Worm (Caenorhabditis elegans) whole organism, L1 larva: ENCODE results near the gene pak-2.

Experiments
- C04F5.9 ChIP-seq: sonication (generic microtip); optimal IDR thresholded peaks from 2 replicates; lab custom pipeline; 2016; ENCODE audit warnings: missing genetic modification characterization, missing compliant biosample characterization
- C16A3.4 ChIP-seq: fragments of 150-350 bp; optimal IDR thresholded peaks from 2 replicates; lab custom pipeline; 2014; ENCODE audit warnings: missing biosample characterization, missing genetic modification characterization
- C34B4.2 ChIP-seq: sonication (generic microtip); optimal IDR thresholded peaks from 2 replicates; lab custom pipeline; 2017; ENCODE audit warnings: mild to moderate bottlenecking, missing genetic modification characterization, missing compliant biosample characterization
- aly-2 ChIP-seq: fragments of 150-350 bp; optimal IDR thresholded peaks from 2 replicates; lab custom pipeline; 2014; ENCODE audit warnings: missing biosample characterization, missing genetic modification characterization
- ama-1 ChIP-seq: fragments of 150-350 bp; optimal IDR thresholded peaks from 2 replicates; lab custom pipeline; 2014
- blmp-1 ChIP-seq: fragments of 150-350 bp; optimal IDR thresholded peaks from 2 replicates; lab custom pipeline; 2014; ENCODE audit warnings: missing biosample characterization, missing genetic modification characterization
- ceh-82 ChIP-seq, 3 experiments: fragments of 150-350 bp in 1 of 3; sonication (generic microtip) in 2 of 3; optimal IDR thresholded peaks; 2 replicates each; lab custom pipeline; 2014 to 2017; ENCODE audit warnings: missing biosample characterization in 3 of 3, missing genetic modification characterization in 3 of 3
- dpl-1 ChIP-seq, 3 experiments: fragments of 150-350 bp in 2 of 3; sonication (generic microtip) in 1 of 3; optimal IDR thresholded peaks; 2 replicates each; lab custom pipeline; 2014 to 2017; ENCODE audit warnings: missing biosample characterization in 3 of 3, missing genetic modification characterization in 3 of 3, missing genetic modification reagents in 3 of 3
- efl-1 ChIP-seq, 4 experiments: fragments of 150-350 bp; optimal IDR thresholded peaks in 3 of 4; peaks in 1 of 4; 1 replicate in 1 of 4; 2 replicates in 3 of 4; lab custom pipeline; 2014; ENCODE audit warnings: missing biosample characterization in 2 of 4, missing genetic modification characterization in 2 of 4, missing genetic modification reagents in 2 of 4
- efl-3 ChIP-seq: fragments of 200-800 bp; sonication (Bioruptor generic); optimal IDR thresholded peaks from 2 replicates; lab custom pipeline; 2018; ENCODE audit warnings: mild to moderate bottlenecking, missing genetic modification characterization, missing compliant biosample characterization
- egl-13 ChIP-seq: sonication (generic microtip); optimal IDR thresholded peaks from 2 replicates; lab custom pipeline; 2016; ENCODE audit warnings: missing genotype, missing genetic modification reagents, missing genetic modification characterization, missing compliant biosample characterization
- egl-27 ChIP-seq, 2 experiments: fragments of 150-350 bp in 1 of 2; sonication (generic microtip); optimal IDR thresholded peaks; 3 replicates each; lab custom pipeline; 2017 to 2018; ENCODE audit warnings: missing biosample characterization in 2 of 2, missing genetic modification characterization in 2 of 2, missing genetic modification reagents in 2 of 2
- elt-2 ChIP-seq: sonication (generic microtip); optimal IDR thresholded peaks from 2 replicates; lab custom pipeline; 2016; ENCODE audit warnings: missing genetic modification characterization, mild to moderate bottlenecking, inconsistent platforms, missing compliant biosample characterization, missing genetic modification reagents
- elt-3 ChIP-seq, 6 experiments: fragments of 150-350 bp in 1 of 6; sonication (generic microtip); optimal IDR thresholded peaks; 2 replicates each; lab custom pipeline; 2017 to 2018; ENCODE audit warnings: missing biosample characterization in 6 of 6, missing genetic modification characterization in 6 of 6, inconsistent platforms in 1 of 6
- fkh-10 ChIP-seq: sonication (generic microtip); optimal IDR thresholded peaks from 2 replicates; lab custom pipeline; 2017; ENCODE audit warnings: missing biosample characterization, missing genetic modification reagents, missing genetic modification characterization
- fkh-8 ChIP-seq: sonication (generic microtip); optimal IDR thresholded peaks from 2 replicates; lab custom pipeline; 2016; ENCODE audit warnings: mild to moderate bottlenecking, missing genetic modification characterization, missing compliant biosample characterization
- hlh-4 ChIP-seq: sonication (generic microtip); optimal IDR thresholded peaks from 2 replicates; lab custom pipeline; 2016; ENCODE audit warnings: mild to moderate bottlenecking, missing genetic modification characterization, missing compliant biosample characterization
- isw-1 ChIP-seq: fragments of 200-800 bp; sonication (Bioruptor generic); IDR thresholded peaks from 2 replicates; pipeline ENCODE4 v1.3.6; 2022; ENCODE audit warnings: missing genetic modification characterization, missing compliant biosample characterization
- lin-13 ChIP-seq: fragments of 150-350 bp; optimal IDR thresholded peaks from 2 replicates; lab custom pipeline; 2014; ENCODE audit warnings: missing biosample characterization, missing genetic modification reagents, missing genetic modification characterization
- lin-14 ChIP-seq: fragments of 200-800 bp; sonication (Bioruptor generic); optimal IDR thresholded peaks from 2 replicates; lab custom pipeline; 2018; ENCODE audit warnings: mild to moderate bottlenecking, missing genetic modification characterization, moderate library complexity, missing compliant biosample characterization
- lin-35 ChIP-seq, 2 experiments: fragments of 150-350 bp; optimal IDR thresholded peaks; 2 replicates each; lab custom pipeline; 2014; ENCODE audit warnings: missing biosample characterization in 2 of 2, missing genetic modification characterization in 2 of 2, missing genetic modification reagents in 2 of 2
- lin-39 ChIP-seq: fragments of 150-350 bp; optimal IDR thresholded peaks from 2 replicates; lab custom pipeline; 2014; ENCODE audit warnings: missing biosample characterization, missing genetic modification reagents, missing genetic modification characterization
- lsy-2 ChIP-seq, 2 experiments: fragments of 150-350 bp; optimal IDR thresholded peaks; 2 replicates each; lab custom pipeline; 2014; ENCODE audit warnings: missing biosample characterization in 2 of 2, missing genetic modification characterization in 2 of 2
- mdl-1 ChIP-seq, 2 experiments: fragments of 150-350 bp; optimal IDR thresholded peaks; 2 replicates each; lab custom pipeline; 2014 to 2017; ENCODE audit warnings: missing biosample characterization in 2 of 2, missing genetic modification characterization in 2 of 2, inconsistent platforms in 1 of 2
- mep-1 ChIP-seq: fragments of 150-350 bp; optimal IDR thresholded peaks from 2 replicates; lab custom pipeline; 2014; ENCODE audit warnings: missing biosample characterization, missing genetic modification characterization
- nhr-20 ChIP-seq: sonication (generic microtip); optimal IDR thresholded peaks from 2 replicates; lab custom pipeline; 2016; ENCODE audit warnings: mild to moderate bottlenecking, missing genetic modification characterization, missing compliant biosample characterization
- nhr-237 ChIP-seq: fragments of 150-350 bp; optimal IDR thresholded peaks from 2 replicates; lab custom pipeline; 2014; ENCODE audit warnings: missing biosample characterization, missing genetic modification characterization
- nhr-47 ChIP-seq: sonication (generic microtip); optimal IDR thresholded peaks from 2 replicates; lab custom pipeline; 2016; ENCODE audit warnings: mild to moderate bottlenecking, missing genetic modification characterization, moderate library complexity, missing compliant biosample characterization
- nhr-71 ChIP-seq: sonication (generic microtip); optimal IDR thresholded peaks from 2 replicates; lab custom pipeline; 2016; ENCODE audit warnings: mild to moderate bottlenecking, missing genetic modification characterization, moderate library complexity, missing compliant biosample characterization
- nhr-76 ChIP-seq: sonication (generic microtip); optimal IDR thresholded peaks from 2 replicates; lab custom pipeline; 2017; ENCODE audit warnings: missing biosample characterization, missing genetic modification characterization
- nhr-77 ChIP-seq: fragments of 150-350 bp; optimal IDR thresholded peaks from 2 replicates; lab custom pipeline; 2014; ENCODE audit warnings: missing biosample characterization, missing genetic modification characterization
- nhr-85 ChIP-seq: sonication (generic microtip); peaks from one replicate; lab custom pipeline; 2016; ENCODE audit warnings: missing genetic modification characterization, inconsistent platforms, missing compliant biosample characterization
- nhr-90 ChIP-seq: sonication (generic microtip); optimal IDR thresholded peaks from 2 replicates; lab custom pipeline; 2016; ENCODE audit warnings: mild to moderate bottlenecking, missing genetic modification characterization, missing compliant biosample characterization; ENCODE audit not compliant: poor library complexity
- pag-3 ChIP-seq: sonication (generic microtip); optimal IDR thresholded peaks from 2 replicates; lab custom pipeline; 2017; ENCODE audit warnings: missing genetic modification characterization, mild to moderate bottlenecking, missing compliant biosample characterization, antibody characterized with exemption, borderline replicate concordance; ENCODE audit not compliant: insufficient read depth
- rnt-1 ChIP-seq: sonication (generic microtip); optimal IDR thresholded peaks from 2 replicates; lab custom pipeline; 2016; ENCODE audit warnings: mild to moderate bottlenecking, missing genetic modification characterization, moderate library complexity, missing compliant biosample characterization
- skn-1 ChIP-seq: fragments of 150-350 bp; optimal IDR thresholded peaks from 2 replicates; lab custom pipeline; 2014; ENCODE audit warnings: missing biosample characterization, missing genetic modification characterization
- snu-23 ChIP-seq: sonication (generic microtip); optimal IDR thresholded peaks from 2 replicates; lab custom pipeline; 2016; ENCODE audit warnings: missing genetic modification characterization, missing compliant biosample characterization
- swsn-7 ChIP-seq: sonication (generic microtip); optimal IDR thresholded peaks from 2 replicates; lab custom pipeline; 2016; ENCODE audit warnings: missing genetic modification characterization, missing compliant biosample characterization
- unc-130 ChIP-seq: fragments of 150-350 bp; optimal IDR thresholded peaks from 2 replicates; lab custom pipeline; 2017; ENCODE audit warnings: missing biosample characterization, missing genetic modification characterization, inconsistent platforms
- unc-62 ChIP-seq: fragments of 150-350 bp; optimal IDR thresholded peaks from 2 replicates; lab custom pipeline; 2014; ENCODE audit warnings: missing biosample characterization, missing genetic modification reagents, missing genetic modification characterization
- unc-86 ChIP-seq: sonication (generic microtip); optimal IDR thresholded peaks from 2 replicates; lab custom pipeline; 2016; ENCODE audit warnings: missing genetic modification characterization, missing compliant biosample characterization
- xbp-1 ChIP-seq: sonication (generic microtip); optimal IDR thresholded peaks from 2 replicates; lab custom pipeline; 2016; ENCODE audit warnings: missing genetic modification characterization, missing compliant biosample characterization
- zag-1 ChIP-seq: fragments of 150-350 bp; optimal IDR thresholded peaks from 2 replicates; lab custom pipeline; 2014; ENCODE audit warnings: missing biosample characterization, missing genetic modification characterization
- ztf-4 ChIP-seq: fragments of 150-350 bp; optimal IDR thresholded peaks from 2 replicates; lab custom pipeline; 2014; ENCODE audit warnings: missing biosample characterization, missing genetic modification characterization

The pak-2 gene

DNA sequence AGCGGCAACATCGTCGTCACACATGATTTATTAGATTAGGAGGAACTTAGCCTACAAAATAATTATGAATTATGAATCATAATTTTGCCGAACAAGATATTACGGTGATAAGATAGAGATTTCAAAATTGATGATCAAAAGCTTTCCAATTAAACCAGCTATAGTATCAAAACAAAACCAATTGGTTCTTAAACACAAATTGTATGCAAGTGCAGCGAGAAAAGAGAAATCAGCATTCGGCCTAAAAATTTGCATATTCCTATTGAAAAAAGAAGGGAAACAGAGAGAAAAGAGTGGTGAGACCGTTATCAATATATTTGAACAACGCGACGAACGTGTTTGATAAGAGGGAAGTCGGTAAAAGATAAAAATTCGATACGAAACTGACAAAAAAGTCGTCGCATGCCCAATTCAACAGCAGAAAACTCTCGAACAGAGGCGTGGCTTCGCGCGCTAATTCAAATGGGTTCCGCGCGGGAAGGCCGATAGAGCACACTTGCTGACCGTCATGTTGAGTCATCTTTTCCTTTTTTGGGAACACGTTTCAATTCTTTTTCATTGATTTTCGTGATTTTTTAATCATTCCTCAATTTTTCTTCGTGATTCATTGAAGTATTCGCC lies 39.0 kb upstream of the pak-2 start, which contains the start of gene act-2 (continued):
- peak; percentile 51 for TF ChIP-seq isw-1
- TF ChIP-seq dpl-1 (GFP tag; optimal IDR thresholded peaks at IDR 0.05; lab: Kevin White, UChicago): peak; percentile 89 to 93 (median 93)
- no peak for TF ChIP-seq lin-39 (tag; lab: Kevin White, UChicago)
- TF ChIP-seq rnt-1 (tag; lab: Kevin White, UChicago): peak; percentile 18
- no peak for TF ChIP-seq aly-2 (tag; lab: Kevin White, UChicago)
- TF ChIP-seq ceh-82 (tag; optimal IDR thresholded peaks at IDR 0.05; lab: Kevin White, UChicago): peak; percentile 7 to 82 (median 24)
- peak; percentile 69 for TF ChIP-seq xbp-1 (tag; lab: Kevin White, UChicago)
- peak; percentile 91 to 92 for TF ChIP-seq lin-35 (GFP tag; optimal IDR thresholded peaks at IDR 0.05; lab: Kevin White, UChicago)
- TF ChIP-seq nhr-76 (tag; lab: Kevin White, UChicago): no peak
- peak; percentile 31 for TF ChIP-seq ztf-4
- no peak for TF ChIP-seq C34B4.2 (tag; lab: Kevin White, UChicago)
- peak; percentile 68 for TF ChIP-seq unc-86
- TF ChIP-seq unc-62 (GFP tag; lab: Kevin White, UChicago): no peak
- no peak for TF ChIP-seq egl-27 (tag; optimal IDR thresholded peaks at IDR 0.05; lab: Kevin White, UChicago)
- TF ChIP-seq egl-13 (tag; lab: Kevin White, UChicago): no peak
- peak in 1 of 2 experiments; percentile 64 for TF ChIP-seq mdl-1 (tag; optimal IDR thresholded peaks at IDR 0.05; lab: Kevin White, UChicago)
- peak; percentile 47 for TF ChIP-seq nhr-77 (tag; lab: Kevin White, UChicago)
- TF ChIP-seq fkh-10 (GFP tag; lab: Kevin White, UChicago): peak; percentile 47
- TF ChIP-seq skn-1 (tag; lab: Kevin White, UChicago): peak; percentile 63
- TF ChIP-seq efl-3: no peak
- no peak for TF ChIP-seq hlh-4
- peak; percentile 66 for TF ChIP-seq C16A3.4 (tag; lab: Kevin White, UChicago)
- peak; percentile 33 for TF ChIP-seq nhr-237
- no peak for TF ChIP-seq zag-1 (tag; lab: Kevin White, UChicago)
- TF ChIP-seq pag-3 (tag; lab: Kevin White, UChicago): no peak
- TF ChIP-seq nhr-71: peak; percentile 85
- no peak for TF ChIP-seq C04F5.9
- TF ChIP-seq elt-2 (tag; lab: Kevin White, UChicago): peak; percentile 75
- peak; percentile 75 for TF ChIP-seq mep-1
- TF ChIP-seq blmp-1: peak; percentile 28
- peak; percentile 87 for TF ChIP-seq fkh-8 (tag; lab: Kevin White, UChicago)

DNA sequence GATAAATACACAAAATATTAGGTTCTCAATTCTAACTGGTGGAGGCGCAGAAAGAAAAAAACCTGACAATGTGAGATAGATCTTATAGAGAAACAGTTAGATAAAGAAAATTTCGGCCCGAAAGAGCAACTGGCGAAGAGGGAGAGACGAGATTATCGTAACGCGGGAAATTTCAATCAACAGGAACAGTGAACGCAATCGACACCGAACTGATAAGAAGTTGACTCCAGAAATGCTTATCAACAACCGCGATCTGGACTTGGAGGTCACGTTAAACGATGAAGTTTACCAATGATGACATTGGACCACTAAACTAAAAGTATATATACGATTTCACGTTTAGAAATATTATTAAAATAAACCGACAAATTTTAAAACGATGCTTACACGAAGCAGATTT lies 37.2 kb upstream of the pak-2 start:
- TF ChIP-seq lin-35 (GFP tag; optimal IDR thresholded peaks at IDR 0.05; lab: Kevin White, UChicago): no peak
- TF ChIP-seq nhr-47 (tag; lab: Kevin White, UChicago): peak; percentile 27
- peak; percentile 12 for TF ChIP-seq lin-14 (GFP tag; lab: Kevin White, UChicago)
- no peak for TF ChIP-seq fkh-8 (tag; lab: Kevin White, UChicago)
- TF ChIP-seq nhr-71: peak; percentile 49
- TF ChIP-seq snu-23 (GFP tag; lab: Kevin White, UChicago): peak; percentile 50
- peak; percentile 37 for TF ChIP-seq lin-13 (GFP tag; lab: Kevin White, UChicago)
- TF ChIP-seq efl-1 (optimal IDR thresholded peaks at IDR 0.05; lab: Kevin White, UChicago): no peak
- TF ChIP-seq efl-1 (GFP tag; optimal IDR thresholded peaks at IDR 0.05 in 1 of 2; lab: Kevin White, UChicago): peak in 1 of 2 experiments; percentile 76
- peak in 1 of 2 experiments; percentile 18 for TF ChIP-seq lsy-2 (tag; optimal IDR thresholded peaks at IDR 0.05; lab: Kevin White, UChicago)
- TF ChIP-seq aly-2 (tag; lab: Kevin White, UChicago): peak; percentile 96
- TF ChIP-seq ama-1 (lab: Kevin White, UChicago): peak; percentile 85
- peak; percentile 27 for TF ChIP-seq nhr-90 (tag; lab: Kevin White, UChicago)
- no peak for TF ChIP-seq unc-130 (tag; lab: Kevin White, UChicago)
- no peak for TF ChIP-seq rnt-1 (tag; lab: Kevin White, UChicago)
- TF ChIP-seq elt-3 (tag; optimal IDR thresholded peaks at IDR 0.05; lab: Kevin White, UChicago): peak in 1 of 6 experiments; percentile 21
- peak; percentile 34 for TF ChIP-seq nhr-20
- peak in 1 of 3 experiments; percentile 3 for TF ChIP-seq dpl-1 (GFP tag; optimal IDR thresholded peaks at IDR 0.05; lab: Kevin White, UChicago)
- no peak for TF ChIP-seq swsn-7
- peak; percentile 44 for TF ChIP-seq nhr-85 (tag; lab: Kevin White, UChicago)
